Worm (Caenorhabditis elegans) whole organism, L3 larva: ENCODE measurements around the gene fbxa-89.

Source experiments
- ama-1 ChIP-seq: fragments of 150-350 bp; optimal IDR thresholded peaks from 2 replicates; lab custom pipeline; 2018
- fkh-10 ChIP-seq: sonication (generic microtip); optimal IDR thresholded peaks from 2 replicates; lab custom pipeline; 2017; ENCODE audit warnings: missing biosample characterization, missing genetic modification reagents, missing genetic modification characterization
- fos-1 ChIP-seq: fragments of 150-350 bp; optimal IDR thresholded peaks from 2 replicates; lab custom pipeline; 2014; ENCODE audit warnings: missing biosample characterization, missing genetic modification characterization
- jun-1 ChIP-seq: fragments of 150-350 bp; optimal IDR thresholded peaks from 2 replicates; lab custom pipeline; 2014; ENCODE audit warnings: missing biosample characterization, missing genetic modification reagents, missing genetic modification characterization
- lin-15B ChIP-seq: fragments of 150-350 bp; optimal IDR thresholded peaks from 2 replicates; lab custom pipeline; 2014; ENCODE audit warnings: missing biosample characterization, missing genetic modification characterization
- lin-39 ChIP-seq: fragments of 150-350 bp; optimal IDR thresholded peaks from 2 replicates; lab custom pipeline; 2018; ENCODE audit warnings: missing biosample characterization, missing genetic modification reagents, missing genetic modification characterization
- mml-1 ChIP-seq: fragments of 150-350 bp; sonication (generic microtip); optimal IDR thresholded peaks from 3 replicates; lab custom pipeline; 2014; ENCODE audit warnings: missing biosample characterization, missing genetic modification characterization
- nhr-12 ChIP-seq: fragments of 150-350 bp; optimal IDR thresholded peaks from 2 replicates; lab custom pipeline; 2014; ENCODE audit warnings: missing biosample characterization, missing genetic modification characterization
- nhr-23 ChIP-seq: fragments of 150-350 bp; optimal IDR thresholded peaks from 2 replicates; lab custom pipeline; 2014; ENCODE audit warnings: missing biosample characterization, missing genetic modification reagents, missing genetic modification characterization
- pha-4 ChIP-seq: fragments of 150-350 bp; optimal IDR thresholded peaks from 2 replicates; lab custom pipeline; 2014; ENCODE audit warnings: missing biosample characterization, missing genetic modification reagents, missing genetic modification characterization

- TF ChIP-seq lin-39 (tag; lab: Kevin White, UChicago) (no peak), ama-1 (lab: Kevin White, UChicago) (no peak), pha-4 (tag; lab: Kevin White, UChicago) (no peak), mml-1 (no peak), fos-1 (no peak), fkh-10 (no peak), lin-15B (tag; lab: Kevin White, UChicago) (no peak), nhr-12 (tag; lab: Kevin White, UChicago) (no peak), nhr-23 (no peak), jun-1 (tag; lab: Kevin White, UChicago) (no peak)
These were observed 41.8 kb upstream of the fbxa-89 start, which contains the start of gene Y75B8A.44 for ce11 chrIII:12194190-12194589.
